Worm (Caenorhabditis elegans) whole organism, mixed stage, embryonic: Measurements from ENCODE around the gene C46C11.4.

ENCODE experiments used
- M03D4.4 ChIP-seq: sonication (generic microtip); optimal IDR thresholded peaks from 2 replicates; lab custom pipeline; 2017; ENCODE audit warnings: mild to moderate bottlenecking, missing genetic modification characterization, missing compliant biosample characterization
- bed-3 ChIP-seq: fragments of 200-800 bp; sonication (Bioruptor generic); optimal IDR thresholded peaks from 3 replicates; lab custom pipeline; 2018; ENCODE audit warnings: mild to moderate bottlenecking, missing genetic modification characterization, moderate library complexity, missing compliant biosample characterization
- blmp-1 ChIP-seq: fragments of 150-350 bp; optimal IDR thresholded peaks from 2 replicates; lab custom pipeline; 2014; ENCODE audit warnings: missing biosample characterization, missing genetic modification characterization
- ceh-39 ChIP-seq: fragments of 150-350 bp; optimal IDR thresholded peaks from 2 replicates; lab custom pipeline; 2014; ENCODE audit warnings: missing biosample characterization, missing genetic modification characterization
- ceh-43 ChIP-seq: fragments of 200-800 bp; sonication (Bioruptor generic); optimal IDR thresholded peaks from 2 replicates; lab custom pipeline; 2018; ENCODE audit warnings: mild to moderate bottlenecking, missing genetic modification characterization, moderate library complexity, missing compliant biosample characterization
- ceh-83 ChIP-seq: fragments of 200-800 bp; sonication (Bioruptor generic); optimal IDR thresholded peaks from 2 replicates; lab custom pipeline; 2018; ENCODE audit warnings: mild to moderate bottlenecking, missing genetic modification characterization, missing compliant biosample characterization
- ces-1 ChIP-seq: fragments of 150-350 bp; optimal IDR thresholded peaks from 2 replicates; lab custom pipeline; 2014; ENCODE audit warnings: missing biosample characterization, missing genetic modification reagents, missing genetic modification characterization
- cnd-1 ChIP-seq: fragments of 200-800 bp; sonication (Bioruptor generic); optimal IDR thresholded peaks from 2 replicates; lab custom pipeline; 2018; ENCODE audit warnings: mild to moderate bottlenecking, missing genetic modification characterization, missing compliant biosample characterization
- drap-1 ChIP-seq: fragments of 200-800 bp; sonication (Bioruptor generic); optimal IDR thresholded peaks from 3 replicates; lab custom pipeline; 2018; ENCODE audit warnings: mild to moderate bottlenecking, missing genetic modification characterization, missing compliant biosample characterization
- elt-1 ChIP-seq: sonication (generic microtip); optimal IDR thresholded peaks from 2 replicates; lab custom pipeline; 2017; ENCODE audit warnings: missing genetic modification characterization, mild to moderate bottlenecking, missing compliant biosample characterization, antibody characterized with exemption, moderate library complexity, borderline replicate concordance; ENCODE audit not compliant: insufficient read depth
- elt-3 ChIP-seq: fragments of 150-350 bp; optimal IDR thresholded peaks from 2 replicates; lab custom pipeline; 2014; ENCODE audit warnings: missing biosample characterization, missing genetic modification characterization
- flh-1 ChIP-seq: fragments of 200-800 bp; sonication (Bioruptor generic); optimal IDR thresholded peaks from 2 replicates; lab custom pipeline; 2018; ENCODE audit warnings: mild to moderate bottlenecking, missing genetic modification characterization, moderate library complexity, missing compliant biosample characterization
- ham-2 ChIP-seq: fragments of 200-800 bp; sonication (Bioruptor generic); optimal IDR thresholded peaks from 2 replicates; lab custom pipeline; 2018; ENCODE audit warnings: mild to moderate bottlenecking, missing genetic modification characterization, missing compliant biosample characterization
- hlh-1 ChIP-seq: fragments of 150-350 bp; optimal IDR thresholded peaks from 2 replicates; lab custom pipeline; 2014; ENCODE audit warnings: missing biosample characterization, missing genetic modification reagents, missing genetic modification characterization
- lin-13 ChIP-seq: fragments of 150-350 bp; optimal IDR thresholded peaks from 2 replicates; lab custom pipeline; 2014; ENCODE audit warnings: missing biosample characterization, missing genetic modification characterization
- lin-32 ChIP-seq: fragments of 200-800 bp; sonication (Bioruptor generic); optimal IDR thresholded peaks from 2 replicates; lab custom pipeline; 2018; ENCODE audit warnings: mild to moderate bottlenecking, missing genetic modification characterization, missing compliant biosample characterization
- lsy-2 ChIP-seq: fragments of 150-350 bp; optimal IDR thresholded peaks from 2 replicates; lab custom pipeline; 2014; ENCODE audit warnings: missing biosample characterization, missing genetic modification characterization
- mab-5 ChIP-seq: fragments of 150-350 bp; optimal IDR thresholded peaks from 2 replicates; lab custom pipeline; 2014; ENCODE audit warnings: missing biosample characterization, missing genetic modification characterization
- mep-1 ChIP-seq: fragments of 150-350 bp; optimal IDR thresholded peaks from 2 replicates; lab custom pipeline; 2017; ENCODE audit warnings: missing biosample characterization, missing genetic modification reagents, missing genetic modification characterization, inconsistent platforms
- mls-2 ChIP-seq: sonication (generic microtip); optimal IDR thresholded peaks from 2 replicates; lab custom pipeline; 2016; ENCODE audit warnings: mild to moderate bottlenecking, missing genetic modification characterization, moderate library complexity, missing compliant biosample characterization
- nhr-2 ChIP-seq: fragments of 150-350 bp; optimal IDR thresholded peaks from 2 replicates; lab custom pipeline; 2014; ENCODE audit warnings: missing biosample characterization, missing genetic modification characterization
- nhr-237 ChIP-seq: fragments of 150-350 bp; optimal IDR thresholded peaks from 2 replicates; lab custom pipeline; 2014; ENCODE audit warnings: missing biosample characterization, missing genetic modification characterization
- nhr-28 ChIP-seq: fragments of 150-350 bp; optimal IDR thresholded peaks from 2 replicates; lab custom pipeline; 2014; ENCODE audit warnings: missing biosample characterization, missing genetic modification characterization
- nhr-76 ChIP-seq: sonication (generic microtip); optimal IDR thresholded peaks from 2 replicates; lab custom pipeline; 2017; ENCODE audit warnings: missing biosample characterization, missing genetic modification characterization
- pha-4 ChIP-seq: fragments of 150-350 bp; optimal IDR thresholded peaks from 2 replicates; lab custom pipeline; 2018; ENCODE audit warnings: missing biosample characterization, missing genetic modification reagents, missing genetic modification characterization
- sem-2 ChIP-seq: fragments of 200-800 bp; sonication (Bioruptor generic); optimal IDR thresholded peaks from 2 replicates; lab custom pipeline; 2018; ENCODE audit warnings: mild to moderate bottlenecking, missing genetic modification characterization, missing compliant biosample characterization
- snpc-4 ChIP-seq: fragments of 150-350 bp; optimal IDR thresholded peaks from 2 replicates; lab custom pipeline; 2014; ENCODE audit warnings: missing biosample characterization, missing genetic modification characterization
- sptf-1 ChIP-seq: sonication (generic microtip); optimal IDR thresholded peaks from 2 replicates; lab custom pipeline; 2017; ENCODE audit warnings: mild to moderate bottlenecking, missing genetic modification characterization, moderate library complexity, missing compliant biosample characterization
- tbx-8 ChIP-seq: fragments of 200-800 bp; sonication (Bioruptor generic); optimal IDR thresholded peaks from 2 replicates; lab custom pipeline; 2018; ENCODE audit warnings: mild to moderate bottlenecking, missing genetic modification characterization, moderate library complexity, missing compliant biosample characterization
- unc-120 ChIP-seq: sonication (generic microtip); optimal IDR thresholded peaks from 2 replicates; lab custom pipeline; 2017; ENCODE audit warnings: missing genetic modification characterization, missing compliant biosample characterization; ENCODE audit not compliant: poor library complexity, severe bottlenecking
- unc-39 ChIP-seq: fragments of 150-350 bp; optimal IDR thresholded peaks from 2 replicates; lab custom pipeline; 2014; ENCODE audit warnings: missing biosample characterization, missing genetic modification characterization
- unc-62 ChIP-seq: fragments of 150-350 bp; optimal IDR thresholded peaks from 2 replicates; lab custom pipeline; 2014; ENCODE audit warnings: missing biosample characterization, missing genetic modification reagents, missing genetic modification characterization
- zip-8 ChIP-seq: fragments of 150-350 bp; optimal IDR thresholded peaks from 2 replicates; lab custom pipeline; 2014; ENCODE audit warnings: missing biosample characterization, missing genetic modification characterization
- ztf-11 ChIP-seq: fragments of 150-350 bp; optimal IDR thresholded peaks from 2 replicates; lab custom pipeline; 2014; ENCODE audit warnings: missing biosample characterization, missing genetic modification characterization

The C46C11.4 gene

DNA sequence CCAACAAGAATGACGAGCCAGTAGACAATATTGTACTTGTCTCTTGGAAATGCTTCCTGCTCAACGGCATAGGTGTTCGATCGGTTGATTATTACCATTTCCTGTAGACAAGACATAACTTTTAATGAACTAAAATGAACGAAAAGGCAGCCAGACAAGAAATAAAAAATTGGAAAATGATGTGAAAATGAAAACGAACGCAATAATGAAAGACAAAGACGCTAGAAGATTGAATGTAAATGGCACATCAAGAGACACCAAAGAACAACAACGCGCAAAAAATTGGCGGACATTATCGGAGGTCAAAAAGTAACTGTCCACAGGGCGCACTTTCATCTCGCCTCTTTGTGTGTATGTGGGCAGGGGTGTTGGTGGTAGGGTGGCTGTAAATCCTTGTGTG, 2.1 kb upstream of the C46C11.4 start, which contains the start of gene ent-5:
Gene ent-5, minus strand, starts transcription at position 101 of the 400 bp plus-strand sequence.
- TF ChIP-seq bed-3 (GFP tag; lab: Kevin White, UChicago): no peak
- no peak for TF ChIP-seq nhr-237
- TF ChIP-seq cnd-1 (tag; lab: Kevin White, UChicago): no peak
- no peak for TF ChIP-seq zip-8 (tag; lab: Kevin White, UChicago)
- TF ChIP-seq unc-120 (tag; lab: Kevin White, UChicago): no peak
- TF ChIP-seq ces-1 (GFP tag; lab: Kevin White, UChicago): no peak
- TF ChIP-seq mls-2: no peak
- no peak for TF ChIP-seq lsy-2 (tag; lab: Kevin White, UChicago)
- no peak for TF ChIP-seq ham-2
- no peak for TF ChIP-seq ceh-43 (GFP tag; lab: Kevin White, UChicago)
- no peak for TF ChIP-seq ceh-39
- no peak for TF ChIP-seq unc-39 (tag; lab: Kevin White, UChicago)
- no peak for TF ChIP-seq nhr-2 (tag; lab: Kevin White, UChicago)
- TF ChIP-seq tbx-8 (GFP tag; lab: Kevin White, UChicago): no peak
- no peak for TF ChIP-seq drap-1 (GFP tag; lab: Kevin White, UChicago)
- no peak for TF ChIP-seq snpc-4 (tag; lab: Kevin White, UChicago)
- TF ChIP-seq M03D4.4 (tag; lab: Kevin White, UChicago): no peak
- TF ChIP-seq ceh-83 (GFP tag; lab: Kevin White, UChicago): no peak
- TF ChIP-seq flh-1 (GFP tag; lab: Kevin White, UChicago): no peak

DNA sequence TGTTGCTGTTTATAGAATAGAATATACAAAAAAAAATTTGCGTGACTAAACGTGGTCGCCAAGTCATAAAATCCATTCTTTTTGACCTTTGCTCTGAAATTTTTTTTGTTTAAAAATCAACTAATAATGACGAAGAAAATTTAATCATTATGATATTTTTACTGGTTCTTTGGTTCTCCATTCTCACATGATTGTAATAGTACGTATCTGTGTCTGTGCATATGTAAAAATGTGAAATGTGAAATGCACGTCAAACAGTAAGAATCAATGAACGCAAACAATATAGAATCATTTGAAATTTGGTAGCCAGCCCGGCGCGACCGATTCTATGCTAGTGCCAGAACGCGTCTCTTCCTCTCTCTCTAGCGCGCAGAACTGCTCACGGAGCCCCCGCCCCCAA, 10.2 kb downstream of the C46C11.4 start, which contains the start of gene hosl-1:
Gene hosl-1, plus strand, starts transcription at position 301 of the 400 bp plus-strand sequence.
- TF ChIP-seq ceh-43 (GFP tag; lab: Kevin White, UChicago): no peak
- no peak for TF ChIP-seq nhr-2 (tag; lab: Kevin White, UChicago)
- no peak for TF ChIP-seq nhr-76
- TF ChIP-seq elt-3 (tag; lab: Kevin White, UChicago): no peak
- no peak for TF ChIP-seq unc-62 (GFP tag; lab: Kevin White, UChicago)
- no peak for TF ChIP-seq ceh-83 (GFP tag; lab: Kevin White, UChicago)
- no peak for TF ChIP-seq mls-2
- TF ChIP-seq lsy-2 (tag; lab: Kevin White, UChicago): no peak
- TF ChIP-seq flh-1 (GFP tag; lab: Kevin White, UChicago): no peak
- TF ChIP-seq M03D4.4 (tag; lab: Kevin White, UChicago): no peak
- no peak for TF ChIP-seq lin-32 (GFP tag; lab: Kevin White, UChicago)
- no peak for TF ChIP-seq mep-1
- TF ChIP-seq ces-1 (GFP tag; lab: Kevin White, UChicago): no peak
- no peak for TF ChIP-seq hlh-1
- TF ChIP-seq bed-3 (GFP tag; lab: Kevin White, UChicago): no peak
- no peak for TF ChIP-seq elt-1 (tag; lab: Kevin White, UChicago)
- no peak for TF ChIP-seq ceh-39
- no peak for TF ChIP-seq sptf-1 (tag; lab: Kevin White, UChicago)
- TF ChIP-seq unc-39 (tag; lab: Kevin White, UChicago): no peak
- TF ChIP-seq lin-13 (tag; lab: Kevin White, UChicago): no peak

DNA sequence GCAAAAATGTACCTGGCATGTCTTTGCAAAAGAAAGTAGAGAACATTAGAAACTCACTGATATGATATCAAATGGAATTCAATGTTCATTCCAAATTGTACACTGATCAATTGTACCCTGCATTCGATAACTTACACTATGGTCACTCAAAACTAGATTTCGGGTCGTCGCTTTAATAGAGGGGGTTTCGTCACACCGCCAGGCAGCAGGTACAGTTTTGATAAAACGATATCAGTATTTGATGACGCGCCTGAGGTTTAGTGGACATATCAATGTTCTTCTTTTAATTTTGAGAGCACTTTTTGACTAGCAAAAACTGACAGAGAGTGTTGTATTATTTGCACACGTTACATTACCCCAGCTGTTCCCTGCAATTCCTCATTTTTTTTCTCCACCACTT, 10.9 kb downstream of the C46C11.4 start:
- TF ChIP-seq nhr-76: no peak
- TF ChIP-seq M03D4.4 (tag; lab: Kevin White, UChicago): no peak
- no peak for TF ChIP-seq mep-1
- no peak for TF ChIP-seq ceh-39
- TF ChIP-seq sem-2: no peak
- no peak for TF ChIP-seq unc-120 (tag; lab: Kevin White, UChicago)
- TF ChIP-seq hlh-1: no peak
- TF ChIP-seq unc-39 (tag; lab: Kevin White, UChicago): no peak
- TF ChIP-seq ham-2: no peak
- no peak for TF ChIP-seq sptf-1 (tag; lab: Kevin White, UChicago)
- TF ChIP-seq unc-62 (GFP tag; lab: Kevin White, UChicago): no peak
- no peak for TF ChIP-seq nhr-28 (tag; lab: Kevin White, UChicago)
- no peak for TF ChIP-seq mls-2
- TF ChIP-seq lsy-2 (tag; lab: Kevin White, UChicago): no peak
- TF ChIP-seq elt-3 (tag; lab: Kevin White, UChicago): no peak
- no peak for TF ChIP-seq cnd-1 (tag; lab: Kevin White, UChicago)
- TF ChIP-seq snpc-4 (tag; lab: Kevin White, UChicago): no peak
- TF ChIP-seq lin-13 (tag; lab: Kevin White, UChicago): no peak
- no peak for TF ChIP-seq lin-32 (GFP tag; lab: Kevin White, UChicago)
- TF ChIP-seq ceh-43 (GFP tag; lab: Kevin White, UChicago): no peak

DNA sequence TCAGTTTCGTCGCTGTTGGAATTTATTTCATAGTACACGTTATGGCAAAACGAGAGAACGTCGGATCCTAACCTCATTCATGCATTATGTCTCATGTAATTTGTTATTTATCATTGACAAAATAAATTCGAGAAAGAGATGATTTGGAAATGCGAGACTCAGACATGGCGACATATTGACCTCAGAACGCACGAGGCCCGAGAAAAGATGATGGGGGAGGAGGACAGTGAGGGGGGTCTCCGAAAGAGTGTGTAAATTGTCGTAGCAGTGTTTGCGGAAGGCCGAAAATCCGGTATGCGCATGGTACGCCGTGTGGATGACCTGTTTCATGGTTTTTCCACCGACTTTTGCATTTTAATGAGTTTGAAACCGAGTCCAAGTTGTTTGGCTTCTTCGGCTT, 11.4 kb downstream of the C46C11.4 start:
- peak; percentile 58 for TF ChIP-seq ces-1 (GFP tag; lab: Kevin White, UChicago)
- peak; percentile 43 for TF ChIP-seq sptf-1 (tag; lab: Kevin White, UChicago)
- TF ChIP-seq mab-5: no peak
- peak; percentile 44 for TF ChIP-seq unc-120 (tag; lab: Kevin White, UChicago)
- peak; percentile 73 for TF ChIP-seq pha-4 (tag; lab: Kevin White, UChicago)
- TF ChIP-seq elt-3 (tag; lab: Kevin White, UChicago): peak; percentile 14
- TF ChIP-seq lin-32 (GFP tag; lab: Kevin White, UChicago): no peak
- no peak for TF ChIP-seq drap-1 (GFP tag; lab: Kevin White, UChicago)
- TF ChIP-seq ceh-43 (GFP tag; lab: Kevin White, UChicago): no peak
- no peak for TF ChIP-seq blmp-1
- TF ChIP-seq nhr-28 (tag; lab: Kevin White, UChicago): no peak
- peak; percentile 53 for TF ChIP-seq lsy-2 (tag; lab: Kevin White, UChicago)
- peak; percentile 37 for TF ChIP-seq mep-1
- TF ChIP-seq mls-2: peak; percentile 37
- peak; percentile 1 for TF ChIP-seq cnd-1 (tag; lab: Kevin White, UChicago)
- TF ChIP-seq unc-62 (GFP tag; lab: Kevin White, UChicago): peak; percentile 60
- TF ChIP-seq ztf-11 (tag; lab: Kevin White, UChicago): no peak
- TF ChIP-seq, all 35 proteins: peak for 10
